Fruit fly (Drosophila melanogaster) whole organism, embryonic: ENCODE measurements around the gene kairos.

ENCODE experiments used
- Bdp1 ChIP-seq: fragments of 200-800 bp; sonication (Bioruptor generic); optimal IDR thresholded peaks from 3 replicates; lab custom pipeline; 2016; ENCODE audit warnings: missing biosample characterization, missing genetic modification characterization
- CG11085 ChIP-seq: fragments of 200-800 bp; sonication (Bioruptor generic); IDR thresholded peaks from 2 replicates; pipeline ENCODE4 v1.3.6; 2022; ENCODE audit warnings: missing biosample characterization, missing genetic modification characterization
- CG11093 ChIP-seq: fragments of 200-800 bp; sonication (Bioruptor generic); IDR thresholded peaks from 3 replicates; pipeline ENCODE4 v1.3.6; 2022; ENCODE audit warnings: missing biosample characterization, missing genetic modification characterization
- CG12769 ChIP-seq: fragments of 200-800 bp; sonication (Bioruptor generic); optimal IDR thresholded peaks from 2 replicates; lab custom pipeline; 2019; ENCODE audit warnings: missing biosample characterization, mild to moderate bottlenecking, missing genetic modification characterization, moderate library complexity
- CG12942 ChIP-seq: fragments of 200-800 bp; sonication (Bioruptor generic); optimal IDR thresholded peaks from 3 replicates; lab custom pipeline; 2016; ENCODE audit warnings: missing biosample characterization, missing genetic modification characterization
- CG13424 ChIP-seq: fragments of 200-800 bp; sonication (Bioruptor generic); optimal IDR thresholded peaks from 2 replicates; lab custom pipeline; 2019; ENCODE audit warnings: missing biosample characterization, mild to moderate bottlenecking, missing genetic modification characterization, moderate library complexity
- CG14014 ChIP-seq: fragments of 200-800 bp; sonication (Bioruptor generic); IDR thresholded peaks from 2 replicates; pipeline ENCODE4 v1.3.6; 2022; ENCODE audit warnings: missing biosample characterization, missing genetic modification characterization
- CG15011 ChIP-seq: fragments of 200-800 bp; sonication (Bioruptor generic); optimal IDR thresholded peaks from 3 replicates; lab custom pipeline; 2018; ENCODE audit warnings: missing biosample characterization, mild to moderate bottlenecking, missing genetic modification characterization
- CG1602 ChIP-seq: fragments of 200-800 bp; sonication (Bioruptor generic); optimal IDR thresholded peaks from 3 replicates; lab custom pipeline; 2016; ENCODE audit warnings: missing biosample characterization, missing genetic modification characterization
- CG33213 ChIP-seq: fragments of 200-800 bp; sonication (Bioruptor generic); optimal IDR thresholded peaks from 3 replicates; lab custom pipeline; 2016; ENCODE audit warnings: missing biosample characterization, missing genetic modification characterization
- CG6272 ChIP-seq: fragments of 200-800 bp; sonication (Bioruptor generic); IDR thresholded peaks from 2 replicates; pipeline ENCODE4 v1.3.6; 2022; ENCODE audit warnings: missing biosample characterization, missing genetic modification characterization
- CG6654 ChIP-seq: fragments of 200-800 bp; sonication (Bioruptor generic); optimal IDR thresholded peaks from 2 replicates; lab custom pipeline; 2017; ENCODE audit warnings: missing biosample characterization, mild to moderate bottlenecking, missing genetic modification characterization
- CG7928 ChIP-seq: fragments of 200-800 bp; sonication (Bioruptor generic); optimal IDR thresholded peaks from 2 replicates; lab custom pipeline; 2017; ENCODE audit warnings: missing biosample characterization, mild to moderate bottlenecking, missing genetic modification characterization
- CG8290 ChIP-seq, 3 experiments: fragments of 200-800 bp; sonication (Bioruptor generic); optimal IDR thresholded peaks; 2 replicates each; lab custom pipeline; 2016 to 2019; ENCODE audit warnings: missing biosample characterization in 3 of 3, missing genetic modification characterization in 3 of 3, mild to moderate bottlenecking in 2 of 3, moderate library complexity in 1 of 3
- CG8388 ChIP-seq: fragments of 200-800 bp; sonication (Bioruptor generic); optimal IDR thresholded peaks from 2 replicates; lab custom pipeline; 2019; ENCODE audit warnings: missing biosample characterization, mild to moderate bottlenecking, missing genetic modification characterization, moderate library complexity
- CG8478 ChIP-seq: fragments of >200 bp; optimal IDR thresholded peaks from 2 replicates; lab custom pipeline; 2018
- CG8944 ChIP-seq: fragments of 200-800 bp; sonication (Bioruptor generic); optimal IDR thresholded peaks from 3 replicates; lab custom pipeline; 2016; ENCODE audit warnings: missing biosample characterization, missing genetic modification characterization
- CHES-1-like ChIP-seq: fragments of 200-800 bp; sonication (Bioruptor generic); optimal IDR thresholded peaks from 2 replicates; lab custom pipeline; 2016; ENCODE audit warnings: missing biosample characterization, missing genetic modification characterization
- Chrac-16 ChIP-seq: fragments of 200-800 bp; sonication (Bioruptor generic); optimal IDR thresholded peaks from 3 replicates; lab custom pipeline; 2016; ENCODE audit warnings: missing biosample characterization, missing genetic modification characterization
- Dek ChIP-seq: fragments of 200-800 bp; sonication (Bioruptor generic); optimal IDR thresholded peaks from 3 replicates; lab custom pipeline; 2019; ENCODE audit warnings: missing biosample characterization, mild to moderate bottlenecking, missing genetic modification characterization, moderate library complexity
- Eip74EF ChIP-seq, 2 experiments: fragments of 200-800 bp in 1 of 2; fragments of >200 bp in 1 of 2; sonication (Bioruptor generic) in 1 of 2; optimal IDR thresholded peaks; 2 replicates each; lab custom pipeline; 2017 to 2019; ENCODE audit warnings: missing biosample characterization in 2 of 2, missing genetic modification characterization in 2 of 2, mild to moderate bottlenecking in 1 of 2, moderate library complexity in 1 of 2
- Ets97D ChIP-seq: fragments of 200-800 bp; sonication (Bioruptor generic); optimal IDR thresholded peaks from 3 replicates; lab custom pipeline; 2016; ENCODE audit warnings: missing biosample characterization, missing genetic modification characterization
- HmgD ChIP-seq: fragments of 200-800 bp; sonication (Bioruptor generic); optimal IDR thresholded peaks from 3 replicates; lab custom pipeline; 2016; ENCODE audit warnings: missing biosample characterization, missing genetic modification characterization
- Jarid2 ChIP-seq: fragments of 200-800 bp; sonication (Bioruptor generic); optimal IDR thresholded peaks from 3 replicates; lab custom pipeline; 2017; ENCODE audit warnings: mild to moderate bottlenecking, missing biosample characterization, missing genetic modification reagents, missing genetic modification characterization
- MTF-1 ChIP-seq: fragments of 200-800 bp; sonication (Bioruptor generic); optimal IDR thresholded peaks from 2 replicates; lab custom pipeline; 2018; ENCODE audit warnings: missing biosample characterization, mild to moderate bottlenecking, missing genetic modification characterization, borderline replicate concordance
- Myb ChIP-seq: fragments of 200-800 bp; sonication (Bioruptor generic); optimal IDR thresholded peaks from 2 replicates; lab custom pipeline; 2016; ENCODE audit warnings: missing biosample characterization, missing genetic modification characterization
- Nf-YB ChIP-seq: fragments of 200-800 bp; sonication (Bioruptor generic); optimal IDR thresholded peaks from 3 replicates; lab custom pipeline; 2019; ENCODE audit warnings: missing biosample characterization, mild to moderate bottlenecking, missing genetic modification characterization, moderate library complexity
- Rfx ChIP-seq: fragments of 200-800 bp; sonication (Bioruptor generic); IDR thresholded peaks from 2 replicates; pipeline ENCODE4 v1.3.6; 2022; ENCODE audit warnings: missing biosample characterization, missing genetic modification characterization
- Scr ChIP-seq: fragments of 200-800 bp; sonication (Bioruptor generic); IDR thresholded peaks from 2 replicates; pipeline ENCODE4 v1.3.6; 2022; ENCODE audit warnings: missing biosample characterization, missing genetic modification characterization; ENCODE audit not compliant: partially characterized antibody
- bcd ChIP-seq: fragments of 200-800 bp; sonication (Bioruptor generic); optimal IDR thresholded peaks from 2 replicates; lab custom pipeline; 2017; ENCODE audit warnings: missing biosample characterization, mild to moderate bottlenecking, missing genetic modification characterization
- caup ChIP-seq: fragments of 200-800 bp; sonication (Bioruptor generic); optimal IDR thresholded peaks from 3 replicates; lab custom pipeline; 2017; ENCODE audit warnings: missing biosample characterization, mild to moderate bottlenecking, missing genetic modification characterization, moderate library complexity; ENCODE audit not compliant: severe bottlenecking
- fu2 ChIP-seq: fragments of 200-800 bp; sonication (Bioruptor generic); optimal IDR thresholded peaks from 2 replicates; lab custom pipeline; 2016; ENCODE audit warnings: missing biosample characterization, missing genetic modification characterization
- gt ChIP-seq: fragments of 200-800 bp; sonication (Bioruptor generic); IDR thresholded peaks from 2 replicates; pipeline ENCODE4 v1.3.6; 2022; ENCODE audit warnings: missing biosample characterization, missing genetic modification characterization
- hbn ChIP-seq: fragments of 200-800 bp; sonication (Bioruptor generic); IDR thresholded peaks from 2 replicates; pipeline ENCODE4 v1.3.6; 2022; ENCODE audit warnings: missing biosample characterization, missing genetic modification characterization; ENCODE audit not compliant: partially characterized antibody
- jumu ChIP-seq: fragments of 200-800 bp; sonication (Bioruptor generic); optimal IDR thresholded peaks from 3 replicates; lab custom pipeline; 2016; ENCODE audit warnings: missing biosample characterization, missing genetic modification characterization
- kah ChIP-seq: fragments of 200-800 bp; sonication (Bioruptor generic); optimal IDR thresholded peaks from 2 replicates; lab custom pipeline; 2018; ENCODE audit warnings: missing biosample characterization, mild to moderate bottlenecking, missing genetic modification characterization
- kay ChIP-seq: fragments of 200-800 bp; sonication (Bioruptor generic); optimal IDR thresholded peaks from 2 replicates; lab custom pipeline; 2016; ENCODE audit warnings: missing biosample characterization, missing genetic modification characterization
- klu ChIP-seq: fragments of 200-800 bp; sonication (Bioruptor generic); IDR thresholded peaks from 2 replicates; pipeline ENCODE4 v1.3.6; 2022; ENCODE audit warnings: missing biosample characterization, missing genetic modification characterization
- kni ChIP-seq: fragments of 200-800 bp; sonication (Bioruptor generic); optimal IDR thresholded peaks from 3 replicates; lab custom pipeline; 2017; ENCODE audit warnings: mild to moderate bottlenecking, missing biosample characterization, missing genetic modification reagents, missing genetic modification characterization
- mld ChIP-seq: fragments of 200-800 bp; sonication (Bioruptor generic); IDR thresholded peaks from 3 replicates; pipeline ENCODE4 v1.3.6; 2022; ENCODE audit warnings: missing biosample characterization, missing genetic modification characterization; ENCODE audit not compliant: partially characterized antibody
- pfk ChIP-seq: fragments of 200-800 bp; sonication (Bioruptor generic); optimal IDR thresholded peaks from 2 replicates; lab custom pipeline; 2018; ENCODE audit warnings: missing biosample characterization, mild to moderate bottlenecking, missing genetic modification characterization, moderate library complexity
- ranshi ChIP-seq: fragments of 200-800 bp; sonication (Bioruptor generic); IDR thresholded peaks from 2 replicates; pipeline ENCODE4 v1.3.6; 2022; ENCODE audit warnings: missing biosample characterization, missing genetic modification characterization
- schlank ChIP-seq: fragments of 200-800 bp; sonication (Bioruptor generic); optimal IDR thresholded peaks from 2 replicates; lab custom pipeline; 2018; ENCODE audit warnings: missing biosample characterization, mild to moderate bottlenecking, missing genetic modification characterization
- slp2 ChIP-seq: fragments of 200-800 bp; sonication (Bioruptor generic); optimal IDR thresholded peaks from 2 replicates; lab custom pipeline; 2016; ENCODE audit warnings: missing biosample characterization, missing genetic modification characterization
- sug ChIP-seq: fragments of 200-800 bp; optimal IDR thresholded peaks from 2 replicates; lab custom pipeline; 2019; ENCODE audit warnings: missing biosample characterization, mild to moderate bottlenecking, missing genetic modification characterization, moderate library complexity
- trh ChIP-seq: fragments of 200-800 bp; sonication (Bioruptor generic); optimal IDR thresholded peaks from 2 replicates; lab custom pipeline; 2016; ENCODE audit warnings: missing biosample characterization, missing genetic modification characterization
- unpg ChIP-seq: fragments of 200-800 bp; sonication (Bioruptor generic); optimal IDR thresholded peaks from 3 replicates; lab custom pipeline; 2018; ENCODE audit warnings: missing biosample characterization, mild to moderate bottlenecking, missing genetic modification characterization, moderate library complexity

The kairos gene

dm6 chrX:18367806-18368643 lies 12.0 kb upstream of the kairos start (continued):
- TF ChIP-seq mld (GFP tag; lab: Robert Waterston, UW) = no peak
- peak; percentile 21 for TF ChIP-seq kay (GFP tag; lab: Kevin White, UChicago)
- TF ChIP-seq HmgD (GFP tag; lab: Kevin White, UChicago) = peak; percentile 54
- peak; percentile 37 for TF ChIP-seq CG15011 (GFP tag; lab: Kevin White, UChicago)
- TF ChIP-seq Myb = peak; percentile 52
- TF ChIP-seq ranshi (GFP tag; lab: Robert Waterston, UW) = peak; percentile 83
- peak; percentile 84 for TF ChIP-seq CG14014
- peak; percentile 65 for TF ChIP-seq CHES-1-like
- TF ChIP-seq pfk (GFP tag; lab: Kevin White, UChicago) = peak; percentile 7
- TF ChIP-seq unpg = peak; percentile 61
- peak; percentile 92 for TF ChIP-seq Rfx (GFP tag; lab: Robert Waterston, UW)
- peak; percentile 87 for TF ChIP-seq sug (tag; lab: Kevin White, UChicago)
- peak; percentile 33 for TF ChIP-seq Chrac-16 (GFP tag; lab: Kevin White, UChicago)
- TF ChIP-seq CG6272 (GFP tag; lab: Robert Waterston, UW) = peak; percentile 51
- TF ChIP-seq hbn (GFP tag; lab: Robert Waterston, UW) = no peak
- TF ChIP-seq CG7928 (GFP tag; lab: Kevin White, UChicago) = peak; percentile 39
- TF ChIP-seq Jarid2 (GFP tag; lab: Kevin White, UChicago) = peak; percentile 64
- TF ChIP-seq CG11085 (GFP tag; lab: Robert Waterston, UW) = peak; percentile 65
- peak; percentile 73 for TF ChIP-seq schlank
- TF ChIP-seq trh (GFP tag; lab: Kevin White, UChicago) = no peak
- TF ChIP-seq Eip74EF (GFP tag; optimal IDR thresholded peaks at IDR 0.05; lab: Kevin White, UChicago) = peak in 1 of 2 experiments; percentile 23
- no peak for TF ChIP-seq Scr
- peak; percentile 54 for TF ChIP-seq CG8944 (GFP tag; lab: Kevin White, UChicago)
- TF ChIP-seq CG8388 (GFP tag; lab: Kevin White, UChicago) = peak; percentile 31
- TF ChIP-seq bcd (GFP tag; lab: Kevin White, UChicago) = peak; percentile 75
- TF ChIP-seq fu2 (GFP tag; lab: Kevin White, UChicago) = peak; percentile 59
- peak; percentile 76 for TF ChIP-seq caup (GFP tag; lab: Kevin White, UChicago)
- peak; percentile 45 for TF ChIP-seq CG33213 (GFP tag; lab: Kevin White, UChicago)
- peak; percentile 78 for TF ChIP-seq jumu (GFP tag; lab: Kevin White, UChicago)
- TF ChIP-seq CG11093 = peak; percentile 46; the same call in 2 of the 3 replicates
- TF ChIP-seq CG12942 = peak; percentile 34
- TF ChIP-seq CG13424 (tag; lab: Kevin White, UChicago) = peak; percentile 59
- TF ChIP-seq gt (GFP tag; lab: Robert Waterston, UW) = no peak; the same call in 1 of the 2 replicates
- TF ChIP-seq Bdp1 = peak; percentile 42
- TF ChIP-seq klu = peak; percentile 24; the same call in 1 of the 2 replicates
- TF ChIP-seq CG8478 (lab: Kevin White, UChicago) = no peak
- TF ChIP-seq slp2 (GFP tag; lab: Kevin White, UChicago) = peak; percentile 49
- peak; percentile 18 for TF ChIP-seq CG1602
- TF ChIP-seq MTF-1 (GFP tag; lab: Kevin White, UChicago) = peak; percentile 37
- peak; percentile 8 for TF ChIP-seq kah (GFP tag; lab: Kevin White, UChicago)
- peak; percentile 60 for TF ChIP-seq Dek (tag; lab: Kevin White, UChicago)
- no peak for TF ChIP-seq Nf-YB (GFP tag; lab: Kevin White, UChicago)
- no peak for TF ChIP-seq CG8290 (GFP tag; optimal IDR thresholded peaks at IDR 0.05; lab: Kevin White, UChicago)
- peak in 1 of 2 experiments; percentile 97 for TF ChIP-seq CG8290 (tag; optimal IDR thresholded peaks at IDR 0.05; lab: Kevin White, UChicago)
- peak; percentile 41 for TF ChIP-seq CG6654
- peak; percentile 1 for TF ChIP-seq Ets97D (GFP tag; lab: Kevin White, UChicago)
- peak; percentile 57 for TF ChIP-seq kni (GFP tag; lab: Kevin White, UChicago)
- TF ChIP-seq CG12769 = peak; percentile 96
